Worm (Caenorhabditis elegans) whole organism, L4 larva: ENCODE data around the gene srh-252.

Source experiments
- F37D6.2 ChIP-seq: sonication (generic microtip); optimal IDR thresholded peaks from 2 replicates; lab custom pipeline; 2016; ENCODE audit warnings: mild to moderate bottlenecking, missing genetic modification characterization, missing compliant biosample characterization
- ama-1 ChIP-seq: fragments of 150-350 bp; optimal IDR thresholded peaks from 2 replicates; lab custom pipeline; 2014; ENCODE audit warnings: inconsistent platforms, mixed read lengths
- ceh-28 ChIP-seq: fragments of 150-350 bp; optimal IDR thresholded peaks from 2 replicates; lab custom pipeline; 2014; ENCODE audit warnings: missing biosample characterization, missing genetic modification reagents, missing genetic modification characterization
- ces-1 ChIP-seq: fragments of 150-350 bp; sonication (generic microtip); optimal IDR thresholded peaks from 4 replicates; lab custom pipeline; 2014; ENCODE audit warnings: missing biosample characterization, missing genetic modification reagents, missing genetic modification characterization
- egl-27 ChIP-seq: sonication (generic microtip); optimal IDR thresholded peaks from 3 replicates; lab custom pipeline; 2017; ENCODE audit warnings: missing biosample characterization, missing genetic modification reagents, missing genetic modification characterization
- egl-43 ChIP-seq: fragments of 200-800 bp; sonication (Bioruptor generic); IDR thresholded peaks from 2 replicates; pipeline ENCODE4 v1.3.6; 2022; ENCODE audit warnings: missing genetic modification reagents, missing genetic modification characterization, missing compliant biosample characterization
- fos-1 ChIP-seq: fragments of 150-350 bp; optimal IDR thresholded peaks from 2 replicates; lab custom pipeline; 2014; ENCODE audit warnings: missing biosample characterization, missing genetic modification characterization
- lin-29 ChIP-seq: fragments of 200-800 bp; sonication (Bioruptor generic); IDR thresholded peaks from 2 replicates; pipeline ENCODE4 v1.3.6; 2022; ENCODE audit warnings: missing genetic modification reagents, missing genetic modification characterization, missing compliant biosample characterization
- nhr-28 ChIP-seq: fragments of 150-350 bp; optimal IDR thresholded peaks from 2 replicates; lab custom pipeline; 2014; ENCODE audit warnings: missing biosample characterization, missing genetic modification characterization

DNA sequence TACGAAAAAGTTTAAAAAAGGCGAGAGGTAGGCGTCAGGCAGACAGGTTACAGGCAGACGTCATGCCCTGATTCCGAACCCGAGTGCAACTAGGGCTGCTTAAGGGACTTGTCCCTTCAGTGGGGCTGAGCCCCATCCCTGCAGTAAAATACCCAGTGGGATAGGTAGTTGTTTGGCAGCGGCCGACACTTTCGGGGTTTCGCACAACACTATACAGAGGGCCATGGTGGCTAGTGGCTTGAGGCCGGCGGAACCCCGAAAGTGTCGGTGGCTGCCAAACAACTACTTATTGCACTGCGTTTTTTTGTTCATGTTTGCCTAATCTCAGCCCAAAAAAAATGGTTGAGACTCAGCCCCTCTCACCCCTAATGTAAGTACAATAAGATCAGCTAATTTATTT lies 7.6 kb downstream of the srh-252 start:
- no peak for TF ChIP-seq egl-43
- TF ChIP-seq F37D6.2 (tag; lab: Kevin White, UChicago) = no peak
- no peak for TF ChIP-seq ama-1 (lab: Kevin White, UChicago)
- TF ChIP-seq nhr-28 (tag; lab: Kevin White, UChicago) = no peak
- no peak for TF ChIP-seq lin-29
- TF ChIP-seq ceh-28 (tag; lab: Kevin White, UChicago) = no peak
- TF ChIP-seq egl-27 (tag; lab: Kevin White, UChicago) = no peak
- no peak for TF ChIP-seq ces-1 (GFP tag; lab: Kevin White, UChicago)
- TF ChIP-seq fos-1 (tag; lab: Kevin White, UChicago) = no peak
